Worm (Caenorhabditis elegans): ENCODE data around the gene ucr-1.

ucr-1 gene

ce11 chrIII:5620186-5620585 lies 28.3 kb downstream of the ucr-1 start:
- no peak for TF ChIP-seq sdz-38 (tag; optimal IDR thresholded peaks at IDR 0.05)
- TF ChIP-seq ztf-6 (GFP tag; IDR thresholded peaks at IDR 0.05), result no peak

- TF ChIP-seq lin-54 (GFP tag; optimal IDR thresholded peaks at IDR 0.05), result peak; percentile 24
- TF ChIP-seq bed-1 (GFP tag; IDR thresholded peaks at IDR 0.05), result no peak
- TF ChIP-seq lin-35 (GFP tag; optimal IDR thresholded peaks at IDR 0.05), result peak in 1 of 3 experiments; percentile 34
- peak; percentile 17 for TF ChIP-seq nhr-90 (tag; optimal IDR thresholded peaks at IDR 0.05)
- peak; percentile 76 for TF ChIP-seq K12H6.12 (tag; optimal IDR thresholded peaks at IDR 0.05)
- TF ChIP-seq dox-1 (GFP tag; IDR thresholded peaks at IDR 0.05), result peak; percentile 81
- no peak for TF ChIP-seq nfya-1 (tag; optimal IDR thresholded peaks at IDR 0.05; ENCODE audit: borderline replicate concordance, insufficient read depth)
- no peak for TF ChIP-seq F57C9.4 (tag; optimal IDR thresholded peaks at IDR 0.05)
- peak; percentile 29 for TF ChIP-seq die-1 (tag; optimal IDR thresholded peaks at IDR 0.05)
- TF ChIP-seq C06A6.2 (GFP tag; conservative IDR thresholded peaks at IDR 0.05), result 0 out of 2 replicates have a peak, but pooled peaks have one; percentile 27
- TF ChIP-seq C17E4.6 (GFP tag; IDR thresholded peaks at IDR 0.05), result peak; percentile 22; the same call in 1 of the 2 replicates
- no peak for TF ChIP-seq snpc-3.4 (tag; optimal IDR thresholded peaks at IDR 0.05)
- TF ChIP-seq aptf-2 (GFP tag; conservative IDR thresholded peaks at IDR 0.05), result peak; percentile 77; the same call in 1 of the 2 replicates
- TF ChIP-seq attf-5 (GFP tag; optimal IDR thresholded peaks at IDR 0.05), result peak; percentile 82
- no peak for TF ChIP-seq bed-2 (GFP tag; IDR thresholded peaks at IDR 0.05)
- peak in 1 of 2 experiments; percentile 58 for TF ChIP-seq let-607 (tag; optimal IDR thresholded peaks at IDR 0.05)
- TF ChIP-seq ets-4 (GFP tag; optimal IDR thresholded peaks at IDR 0.05), result peak; percentile 30
- no peak for TF ChIP-seq F22D6.2 (tag; optimal IDR thresholded peaks at IDR 0.05)
- 0 out of 2 replicates have a peak, but pooled peaks have one; percentile 21 for TF ChIP-seq mcd-1 (GFP tag; IDR thresholded peaks at IDR 0.05)
- peak; percentile 86 for TF ChIP-seq zfh-2 (GFP tag; conservative IDR thresholded peaks at IDR 0.05)
- 0 out of 2 replicates have a peak, but pooled peaks have one; percentile 23 for TF ChIP-seq rcor-1 (GFP tag; IDR thresholded peaks at IDR 0.05)
- peak; percentile 47 for TF ChIP-seq efl-1 (GFP tag; optimal IDR thresholded peaks at IDR 0.05)
- peak; percentile 19; the same call in 1 of the 2 replicates for TF ChIP-seq madf-8 (GFP tag; conservative IDR thresholded peaks at IDR 0.05)
- peak; percentile 26 for TF ChIP-seq somi-1 (GFP tag; optimal IDR thresholded peaks at IDR 0.05)
- no peak for TF ChIP-seq madf-10 (tag; optimal IDR thresholded peaks at IDR 0.05)
- TF ChIP-seq lin-40 (tag; optimal IDR thresholded peaks at IDR 0.05), result peak; percentile 58
- TF ChIP-seq ccch-3 (GFP tag; optimal IDR thresholded peaks at IDR 0.05), result no peak
- TF ChIP-seq snpc-1.1 (tag; optimal IDR thresholded peaks at IDR 0.05; ENCODE audit: insufficient read depth), result no peak
- TF ChIP-seq Y56A3A.18 (GFP tag; IDR thresholded peaks at IDR 0.05), result no peak
- no peak for TF ChIP-seq repo-1 (tag; optimal IDR thresholded peaks at IDR 0.05)
- peak; percentile 93 for TF ChIP-seq hmg-1.2 (GFP tag; IDR thresholded peaks at IDR 0.05)
- TF ChIP-seq ceh-58 (GFP tag; IDR thresholded peaks at IDR 0.05), result no peak
- TF ChIP-seq B0035.1 (tag; optimal IDR thresholded peaks at IDR 0.05), result no peak
- no peak for TF ChIP-seq F37B4.10 (GFP tag; IDR thresholded peaks at IDR 0.05)
- no peak for TF ChIP-seq chd-7 (tag; optimal IDR thresholded peaks at IDR 0.05)
- peak; percentile 63 for TF ChIP-seq ekl-4 (GFP tag; IDR thresholded peaks at IDR 0.05)
- peak; percentile 40; the same call in 1 of the 2 replicates for TF ChIP-seq B0336.3 (GFP tag; IDR thresholded peaks at IDR 0.05)
- peak; percentile 75 for TF ChIP-seq madf-6 (GFP tag; IDR thresholded peaks at IDR 0.05)
- peak; percentile 27 for TF ChIP-seq ceh-27 (GFP tag; optimal IDR thresholded peaks at IDR 0.05)
- TF ChIP-seq cebp-1 (GFP tag; IDR thresholded peaks at IDR 0.05), result no peak
- TF ChIP-seq cebp-1 (tag; optimal IDR thresholded peaks at IDR 0.05), result peak; percentile 71
- TF ChIP-seq snpc-4 (GFP tag; optimal IDR thresholded peaks at IDR 0.05), result peak; percentile 22
- peak in 3 of 4 experiments; percentile 20 to 50 (median 48) for TF ChIP-seq snpc-4 (tag; optimal IDR thresholded peaks at IDR 0.05)
- peak; percentile 96 for TF ChIP-seq nhr-80 (tag; optimal IDR thresholded peaks at IDR 0.05)
Measured at ce11 chrIII:5621236-5621635, 29.3 kb downstream of the ucr-1 start.
